Worm (Caenorhabditis elegans) whole organism, late embryonic: ENCODE results near the gene tmem-145.

ENCODE experiments used
- F13H6.1 ChIP-seq: sonication (generic microtip); optimal IDR thresholded peaks from 2 replicates; lab custom pipeline; 2016; ENCODE audit warnings: missing genetic modification characterization, missing compliant biosample characterization
- K02D7.2 ChIP-seq: sonication (generic microtip); optimal IDR thresholded peaks from 2 replicates; lab custom pipeline; 2017; ENCODE audit warnings: mild to moderate bottlenecking, missing genetic modification characterization, missing compliant biosample characterization
- K09A11.1 ChIP-seq: sonication (generic microtip); optimal IDR thresholded peaks from 2 replicates; lab custom pipeline; 2017; ENCODE audit warnings: antibody characterized with exemption, mild to moderate bottlenecking, missing genetic modification characterization, missing compliant biosample characterization; ENCODE audit not compliant: insufficient read depth
- ahr-1 ChIP-seq: sonication (generic microtip); optimal IDR thresholded peaks from 2 replicates; lab custom pipeline; 2016; ENCODE audit warnings: missing genetic modification characterization, missing compliant biosample characterization
- ceh-14 ChIP-seq: sonication (generic microtip); optimal IDR thresholded peaks from 2 replicates; lab custom pipeline; 2016; ENCODE audit warnings: missing genotype, missing genetic modification characterization, missing compliant biosample characterization
- ceh-18 ChIP-seq: sonication (generic microtip); optimal IDR thresholded peaks from 2 replicates; lab custom pipeline; 2016; ENCODE audit warnings: missing genetic modification characterization, missing compliant biosample characterization
- ceh-19 ChIP-seq: fragments of 200-800 bp; sonication (Bioruptor generic); optimal IDR thresholded peaks from 2 replicates; lab custom pipeline; 2018; ENCODE audit warnings: mild to moderate bottlenecking, missing genetic modification characterization, missing compliant biosample characterization
- ceh-24 ChIP-seq: sonication (generic microtip); optimal IDR thresholded peaks from 2 replicates; lab custom pipeline; 2016; ENCODE audit warnings: mild to moderate bottlenecking, missing genetic modification characterization, missing compliant biosample characterization
- ceh-45 ChIP-seq: fragments of 200-800 bp; sonication (Bioruptor generic); IDR thresholded peaks from 2 replicates; pipeline ENCODE4 v1.3.6; 2022; ENCODE audit warnings: missing genetic modification reagents, missing genetic modification characterization, missing compliant biosample characterization
- ceh-48 ChIP-seq: sonication (generic microtip); optimal IDR thresholded peaks from 2 replicates; lab custom pipeline; 2016; ENCODE audit warnings: missing genetic modification characterization, inconsistent platforms, missing compliant biosample characterization
- dmd-4 ChIP-seq: sonication (generic microtip); optimal IDR thresholded peaks from 2 replicates; lab custom pipeline; 2016; ENCODE audit warnings: borderline replicate concordance, missing genetic modification characterization, missing compliant biosample characterization
- elt-4 ChIP-seq: sonication (generic microtip); optimal IDR thresholded peaks from 2 replicates; lab custom pipeline; 2016; ENCODE audit warnings: missing genetic modification characterization, missing compliant biosample characterization
- eyg-1 ChIP-seq: sonication (generic microtip); optimal IDR thresholded peaks from 2 replicates; lab custom pipeline; 2016; ENCODE audit warnings: missing genotype, missing genetic modification characterization, missing compliant biosample characterization
- fkh-10 ChIP-seq: fragments of 150-350 bp; optimal IDR thresholded peaks from 2 replicates; lab custom pipeline; 2014; ENCODE audit warnings: missing biosample characterization, missing genetic modification reagents, missing genetic modification characterization
- gmeb-2 ChIP-seq: sonication (generic microtip); optimal IDR thresholded peaks from 2 replicates; lab custom pipeline; 2016; ENCODE audit warnings: missing genetic modification characterization, inconsistent platforms, missing compliant biosample characterization
- hlh-13 ChIP-seq: fragments of 200-800 bp; sonication (Bioruptor generic); optimal IDR thresholded peaks from 2 replicates; lab custom pipeline; 2018; ENCODE audit warnings: mild to moderate bottlenecking, missing genetic modification characterization, missing compliant biosample characterization
- hlh-15 ChIP-seq: sonication (generic microtip); optimal IDR thresholded peaks from 2 replicates; lab custom pipeline; 2016; ENCODE audit warnings: missing genetic modification characterization, missing compliant biosample characterization
- hlh-8 ChIP-seq: sonication (generic microtip); optimal IDR thresholded peaks from 2 replicates; lab custom pipeline; 2016; ENCODE audit warnings: missing genotype, missing genetic modification characterization, missing compliant biosample characterization
- madf-2 ChIP-seq: sonication (generic microtip); optimal IDR thresholded peaks from 2 replicates; lab custom pipeline; 2017; ENCODE audit warnings: missing genetic modification characterization, missing compliant biosample characterization
- mec-3 ChIP-seq: sonication (generic microtip); optimal IDR thresholded peaks from 2 replicates; lab custom pipeline; 2016; ENCODE audit warnings: borderline replicate concordance, missing genetic modification characterization, missing compliant biosample characterization
- nhr-11 ChIP-seq: fragments of 150-350 bp; optimal IDR thresholded peaks from 2 replicates; lab custom pipeline; 2014; ENCODE audit warnings: missing biosample characterization, missing genetic modification characterization
- nhr-232 ChIP-seq: sonication (generic microtip); optimal IDR thresholded peaks from 2 replicates; lab custom pipeline; 2016; ENCODE audit warnings: missing genetic modification characterization, missing compliant biosample characterization
- pax-1 ChIP-seq: fragments of 150-350 bp; optimal IDR thresholded peaks from 2 replicates; lab custom pipeline; 2014; ENCODE audit warnings: missing biosample characterization, missing genetic modification characterization
- pha-2 ChIP-seq: sonication (generic microtip); optimal IDR thresholded peaks from 2 replicates; lab custom pipeline; 2017; ENCODE audit warnings: mild to moderate bottlenecking, missing genetic modification characterization, missing compliant biosample characterization
- pha-4 ChIP-seq: fragments of 150-350 bp; optimal IDR thresholded peaks from 2 replicates; lab custom pipeline; 2018; ENCODE audit warnings: missing biosample characterization, missing genetic modification reagents, missing genetic modification characterization
- pqm-1 ChIP-seq: sonication (generic microtip); optimal IDR thresholded peaks from 2 replicates; lab custom pipeline; 2016; ENCODE audit warnings: missing genetic modification characterization, missing compliant biosample characterization
- pros-1 ChIP-seq: fragments of 150-350 bp; optimal IDR thresholded peaks from 2 replicates; lab custom pipeline; 2014; ENCODE audit warnings: missing biosample characterization, missing genetic modification reagents, missing genetic modification characterization
- rnt-1 ChIP-seq: sonication (generic microtip); optimal IDR thresholded peaks from 2 replicates; lab custom pipeline; 2016; ENCODE audit warnings: missing genetic modification characterization, missing compliant biosample characterization
- sdc-2 ChIP-seq: sonication (generic microtip); optimal IDR thresholded peaks from 2 replicates; lab custom pipeline; 2016; ENCODE audit warnings: missing genotype, missing genetic modification characterization, missing compliant biosample characterization
- sox-2 ChIP-seq: fragments of 200-800 bp; sonication (Bioruptor generic); IDR thresholded peaks from 2 replicates; pipeline ENCODE4 v1.3.6; 2022; ENCODE audit warnings: missing genetic modification reagents, missing genetic modification characterization, missing compliant biosample characterization
- sox-4 ChIP-seq: sonication (generic microtip); optimal IDR thresholded peaks from 2 replicates; lab custom pipeline; 2017; ENCODE audit warnings: mild to moderate bottlenecking, missing genetic modification characterization, inconsistent platforms, missing compliant biosample characterization
- tbx-7 ChIP-seq: sonication (generic microtip); optimal IDR thresholded peaks from 2 replicates; lab custom pipeline; 2016; ENCODE audit warnings: missing genotype, missing genetic modification characterization, missing compliant biosample characterization
- unc-3 ChIP-seq, 2 experiments: fragments of 200-800 bp in 1 of 2; sonication (Bioruptor generic) in 1 of 2; sonication (generic microtip) in 1 of 2; conservative IDR thresholded peaks in 1 of 2; optimal IDR thresholded peaks in 1 of 2; 2 replicates each; pipeline versions ENCODE4 v1.3.6 to Lab custom; 2016 to 2022; ENCODE audit warnings: missing compliant biosample characterization in 2 of 2, missing genetic modification characterization in 2 of 2, missing genetic modification reagents in 1 of 2
- unc-42 ChIP-seq: sonication (generic microtip); optimal IDR thresholded peaks from 2 replicates; lab custom pipeline; 2016; ENCODE audit warnings: missing genotype, missing genetic modification characterization, missing compliant biosample characterization
- unc-55 ChIP-seq: sonication (generic microtip); optimal IDR thresholded peaks from 2 replicates; lab custom pipeline; 2017; ENCODE audit warnings: missing biosample characterization, missing genetic modification reagents, missing genetic modification characterization
- ztf-16 ChIP-seq: sonication (generic microtip); optimal IDR thresholded peaks from 2 replicates; lab custom pipeline; 2017; ENCODE audit warnings: missing genetic modification characterization, missing compliant biosample characterization

Gene tmem-145

ce11 chrX:12056973-12057372 lies 16.7 kb downstream of the tmem-145 start, which contains the start of gene B0198.3:
Gene B0198.3 (minus strand): TSS chrX:12057073.
- TF ChIP-seq nhr-232 (tag; lab: Kevin White, UChicago) (no peak), sox-4 (tag; lab: Kevin White, UChicago) (no peak), ztf-16 (no peak), K09A11.1 (tag; lab: Kevin White, UChicago) (no peak), unc-3 (GFP tag; conservative IDR thresholded peaks at IDR 0.05; lab: Robert Waterston, UW) (no peak), unc-3 (tag; optimal IDR thresholded peaks at IDR 0.05; lab: Kevin White, UChicago) (no peak), pros-1 (tag; lab: Kevin White, UChicago) (no peak), ceh-48 (tag; lab: Kevin White, UChicago) (no peak), ceh-19 (GFP tag; lab: Kevin White, UChicago) (no peak), hlh-8 (tag; lab: Kevin White, UChicago) (no peak), ceh-24 (no peak), madf-2 (tag; lab: Kevin White, UChicago) (no peak), dmd-4 (no peak), pha-2 (no peak), ahr-1 (tag; lab: Kevin White, UChicago) (no peak), K02D7.2 (no peak)

ce11 chrX:12038728-12039127 lies 34.9 kb downstream of the tmem-145 start:
- TF ChIP-seq gmeb-2 (tag; lab: Kevin White, UChicago) (no peak), unc-55 (GFP tag; lab: Kevin White, UChicago) (peak; percentile 4)

- TF ChIP-seq unc-42 (tag; lab: Kevin White, UChicago) (peak; percentile 67), pqm-1 (tag; lab: Kevin White, UChicago) (no peak)
- TF ChIP-seq, all 69 proteins: peak for 1
Measured at ce11 chrX:12037978-12038377, 35.7 kb downstream of the tmem-145 start.

- TF ChIP-seq unc-42 (tag; lab: Kevin White, UChicago) (peak; percentile 81), ceh-18 (tag; lab: Kevin White, UChicago) (no peak)
Measured at ce11 chrX:12036114-12036513, 37.5 kb downstream of the tmem-145 start.

- TF ChIP-seq mec-3 (tag; lab: Kevin White, UChicago) (no peak), ceh-45 (GFP tag; lab: Robert Waterston, UW) (no peak), dmd-4 (no peak), pax-1 (tag; lab: Kevin White, UChicago) (no peak), fkh-10 (GFP tag; lab: Kevin White, UChicago) (no peak), tbx-7 (tag; lab: Kevin White, UChicago) (no peak), pros-1 (tag; lab: Kevin White, UChicago) (no peak), eyg-1 (tag; lab: Kevin White, UChicago) (no peak), ceh-19 (GFP tag; lab: Kevin White, UChicago) (no peak), sox-2 (GFP tag; lab: Robert Waterston, UW) (no peak), pha-4 (no peak), nhr-11 (tag; lab: Kevin White, UChicago) (no peak), sdc-2 (tag; lab: Kevin White, UChicago) (no peak), unc-55 (GFP tag; lab: Kevin White, UChicago) (no peak), hlh-15 (tag; lab: Kevin White, UChicago) (no peak)
Measured at ce11 chrX:12034661-12035060, 39.0 kb downstream of the tmem-145 start.

- TF ChIP-seq ceh-14 (tag; lab: Kevin White, UChicago) (no peak), K09A11.1 (tag; lab: Kevin White, UChicago) (no peak), F13H6.1 (tag; lab: Kevin White, UChicago) (no peak), unc-3 (GFP tag; conservative IDR thresholded peaks at IDR 0.05; lab: Robert Waterston, UW) (no peak), unc-3 (tag; optimal IDR thresholded peaks at IDR 0.05; lab: Kevin White, UChicago) (no peak), madf-2 (tag; lab: Kevin White, UChicago) (no peak), ztf-16 (no peak), unc-55 (GFP tag; lab: Kevin White, UChicago) (no peak), rnt-1 (tag; lab: Kevin White, UChicago) (no peak), hlh-13 (GFP tag; lab: Kevin White, UChicago) (no peak), elt-4 (no peak)
Measured at ce11 chrX:12033937-12034336, 39.7 kb downstream of the tmem-145 start, which contains the start of gene tsp-20. Gene tsp-20 (minus strand): TSS chrX:12034037.
